Worm (Caenorhabditis elegans) whole organism, mixed stage, embryonic: ENCODE results near the gene jmjd-3.1.
A peak's percentile ranks its signal among the peaks of the same experiment; 100 is the strongest.

Experiments used
- M03D4.4 ChIP-seq: sonication (generic microtip); optimal IDR thresholded peaks from 2 replicates; lab custom pipeline; 2017; ENCODE audit warnings: mild to moderate bottlenecking, missing genetic modification characterization, missing compliant biosample characterization
- bed-3 ChIP-seq: fragments of 200-800 bp; sonication (Bioruptor generic); optimal IDR thresholded peaks from 3 replicates; lab custom pipeline; 2018; ENCODE audit warnings: mild to moderate bottlenecking, missing genetic modification characterization, moderate library complexity, missing compliant biosample characterization
- blmp-1 ChIP-seq: fragments of 150-350 bp; optimal IDR thresholded peaks from 2 replicates; lab custom pipeline; 2014; ENCODE audit warnings: missing biosample characterization, missing genetic modification characterization
- ceh-39 ChIP-seq: fragments of 150-350 bp; optimal IDR thresholded peaks from 2 replicates; lab custom pipeline; 2014; ENCODE audit warnings: missing biosample characterization, missing genetic modification characterization
- ceh-43 ChIP-seq: fragments of 200-800 bp; sonication (Bioruptor generic); optimal IDR thresholded peaks from 2 replicates; lab custom pipeline; 2018; ENCODE audit warnings: mild to moderate bottlenecking, missing genetic modification characterization, moderate library complexity, missing compliant biosample characterization
- cnd-1 ChIP-seq: fragments of 200-800 bp; sonication (Bioruptor generic); optimal IDR thresholded peaks from 2 replicates; lab custom pipeline; 2018; ENCODE audit warnings: mild to moderate bottlenecking, missing genetic modification characterization, missing compliant biosample characterization
- drap-1 ChIP-seq: fragments of 200-800 bp; sonication (Bioruptor generic); optimal IDR thresholded peaks from 3 replicates; lab custom pipeline; 2018; ENCODE audit warnings: mild to moderate bottlenecking, missing genetic modification characterization, missing compliant biosample characterization
- elt-1 ChIP-seq: sonication (generic microtip); optimal IDR thresholded peaks from 2 replicates; lab custom pipeline; 2017; ENCODE audit warnings: missing genetic modification characterization, mild to moderate bottlenecking, missing compliant biosample characterization, antibody characterized with exemption, moderate library complexity, borderline replicate concordance; ENCODE audit not compliant: insufficient read depth
- elt-3 ChIP-seq: fragments of 150-350 bp; optimal IDR thresholded peaks from 2 replicates; lab custom pipeline; 2014; ENCODE audit warnings: missing biosample characterization, missing genetic modification characterization
- ham-2 ChIP-seq: fragments of 200-800 bp; sonication (Bioruptor generic); optimal IDR thresholded peaks from 2 replicates; lab custom pipeline; 2018; ENCODE audit warnings: mild to moderate bottlenecking, missing genetic modification characterization, missing compliant biosample characterization
- hlh-1 ChIP-seq: fragments of 150-350 bp; optimal IDR thresholded peaks from 2 replicates; lab custom pipeline; 2014; ENCODE audit warnings: missing biosample characterization, missing genetic modification reagents, missing genetic modification characterization
- lin-13 ChIP-seq: fragments of 150-350 bp; optimal IDR thresholded peaks from 2 replicates; lab custom pipeline; 2014; ENCODE audit warnings: missing biosample characterization, missing genetic modification characterization
- lin-32 ChIP-seq: fragments of 200-800 bp; sonication (Bioruptor generic); optimal IDR thresholded peaks from 2 replicates; lab custom pipeline; 2018; ENCODE audit warnings: mild to moderate bottlenecking, missing genetic modification characterization, missing compliant biosample characterization
- lsy-2 ChIP-seq: fragments of 150-350 bp; optimal IDR thresholded peaks from 2 replicates; lab custom pipeline; 2014; ENCODE audit warnings: missing biosample characterization, missing genetic modification characterization
- mab-5 ChIP-seq: fragments of 150-350 bp; optimal IDR thresholded peaks from 2 replicates; lab custom pipeline; 2014; ENCODE audit warnings: missing biosample characterization, missing genetic modification characterization
- mep-1 ChIP-seq: fragments of 150-350 bp; optimal IDR thresholded peaks from 2 replicates; lab custom pipeline; 2017; ENCODE audit warnings: missing biosample characterization, missing genetic modification reagents, missing genetic modification characterization, inconsistent platforms
- mls-2 ChIP-seq: sonication (generic microtip); optimal IDR thresholded peaks from 2 replicates; lab custom pipeline; 2016; ENCODE audit warnings: mild to moderate bottlenecking, missing genetic modification characterization, moderate library complexity, missing compliant biosample characterization
- nhr-2 ChIP-seq: fragments of 150-350 bp; optimal IDR thresholded peaks from 2 replicates; lab custom pipeline; 2014; ENCODE audit warnings: missing biosample characterization, missing genetic modification characterization
- nhr-237 ChIP-seq: fragments of 150-350 bp; optimal IDR thresholded peaks from 2 replicates; lab custom pipeline; 2014; ENCODE audit warnings: missing biosample characterization, missing genetic modification characterization
- nhr-28 ChIP-seq: fragments of 150-350 bp; optimal IDR thresholded peaks from 2 replicates; lab custom pipeline; 2014; ENCODE audit warnings: missing biosample characterization, missing genetic modification characterization
- snpc-4 ChIP-seq: fragments of 150-350 bp; optimal IDR thresholded peaks from 2 replicates; lab custom pipeline; 2014; ENCODE audit warnings: missing biosample characterization, missing genetic modification characterization
- sptf-1 ChIP-seq: sonication (generic microtip); optimal IDR thresholded peaks from 2 replicates; lab custom pipeline; 2017; ENCODE audit warnings: mild to moderate bottlenecking, missing genetic modification characterization, moderate library complexity, missing compliant biosample characterization
- tbx-8 ChIP-seq: fragments of 200-800 bp; sonication (Bioruptor generic); optimal IDR thresholded peaks from 2 replicates; lab custom pipeline; 2018; ENCODE audit warnings: mild to moderate bottlenecking, missing genetic modification characterization, moderate library complexity, missing compliant biosample characterization
- unc-120 ChIP-seq: sonication (generic microtip); optimal IDR thresholded peaks from 2 replicates; lab custom pipeline; 2017; ENCODE audit warnings: missing genetic modification characterization, missing compliant biosample characterization; ENCODE audit not compliant: poor library complexity, severe bottlenecking
- unc-39 ChIP-seq: fragments of 150-350 bp; optimal IDR thresholded peaks from 2 replicates; lab custom pipeline; 2014; ENCODE audit warnings: missing biosample characterization, missing genetic modification characterization
- unc-62 ChIP-seq: fragments of 150-350 bp; optimal IDR thresholded peaks from 2 replicates; lab custom pipeline; 2014; ENCODE audit warnings: missing biosample characterization, missing genetic modification reagents, missing genetic modification characterization
- ztf-11 ChIP-seq: fragments of 150-350 bp; optimal IDR thresholded peaks from 2 replicates; lab custom pipeline; 2014; ENCODE audit warnings: missing biosample characterization, missing genetic modification characterization

Gene jmjd-3.1

ce11 chrX:8567823-8568314, 3.0 kb upstream of the jmjd-3.1 start:
- TF ChIP-seq snpc-4 (tag; lab: Kevin White, UChicago) (no peak), cnd-1 (no peak), lin-13 (tag; lab: Kevin White, UChicago) (no peak), ham-2 (GFP tag; lab: Kevin White, UChicago) (no peak)

- TF ChIP-seq unc-62: peak; percentile 95
- peak; percentile 55 for TF ChIP-seq hlh-1 (tag; lab: Kevin White, UChicago)
- no peak for TF ChIP-seq tbx-8 (GFP tag; lab: Kevin White, UChicago)
- peak; percentile 7 for TF ChIP-seq drap-1 (GFP tag; lab: Kevin White, UChicago)
- TF ChIP-seq ham-2 (GFP tag; lab: Kevin White, UChicago): peak; percentile 53
- TF ChIP-seq, all 35 proteins: peak for 4
Measured at ce11 chrX:8568423-8568903, 2.4 kb upstream of the jmjd-3.1 start.

ce11 chrX:8569159-8569558, 1.7 kb upstream of the jmjd-3.1 start:
- TF ChIP-seq mls-2 (peak; percentile 80), bed-3 (GFP tag; lab: Kevin White, UChicago) (no peak), sptf-1 (tag; lab: Kevin White, UChicago) (peak; percentile 21), ceh-43 (no peak), nhr-237 (no peak), unc-120 (tag; lab: Kevin White, UChicago) (peak; percentile 11)

- TF ChIP-seq sptf-1 (tag; lab: Kevin White, UChicago): no peak
- no peak for TF ChIP-seq snpc-4 (tag; lab: Kevin White, UChicago)
- TF ChIP-seq drap-1 (GFP tag; lab: Kevin White, UChicago): no peak
- no peak for TF ChIP-seq lin-32 (GFP tag; lab: Kevin White, UChicago)
Measured at ce11 chrX:8580217-8580616, 9.4 kb downstream of the jmjd-3.1 start, which contains the start of gene F18E9.4. Gene F18E9.4, plus strand, starts transcription at chrX:8580517.

- no peak for TF ChIP-seq sptf-1 (tag; lab: Kevin White, UChicago)
Measured at ce11 chrX:8581447-8581846, 10.6 kb downstream of the jmjd-3.1 start, which contains the start of gene F18E9.8. Gene F18E9.8, minus strand, starts transcription at chrX:8581547.

- TF ChIP-seq elt-3: no peak
- no peak for TF ChIP-seq unc-120 (tag; lab: Kevin White, UChicago)
- no peak for TF ChIP-seq ceh-39
- TF ChIP-seq mab-5 (tag; lab: Kevin White, UChicago): no peak
Measured at ce11 chrX:8582767-8583360, 12.0 kb downstream of the jmjd-3.1 start.

- TF ChIP-seq drap-1 (GFP tag; lab: Kevin White, UChicago) (no peak), mep-1 (tag; lab: Kevin White, UChicago) (no peak)
Measured at ce11 chrX:8584825-8585384, 14.1 kb downstream of the jmjd-3.1 start.

- no peak for TF ChIP-seq blmp-1 (tag; lab: Kevin White, UChicago)
- no peak for TF ChIP-seq ham-2 (GFP tag; lab: Kevin White, UChicago)
- no peak for TF ChIP-seq elt-3
- no peak for TF ChIP-seq M03D4.4 (tag; lab: Kevin White, UChicago)
- no peak for TF ChIP-seq lin-13 (tag; lab: Kevin White, UChicago)
- no peak for TF ChIP-seq snpc-4 (tag; lab: Kevin White, UChicago)
Measured at ce11 chrX:8585837-8586236, 15.0 kb downstream of the jmjd-3.1 start, which contains the start of gene F18E9.3. Gene F18E9.3, plus strand, starts transcription at chrX:8586147.

ce11 chrX:8592881-8593280, 22.0 kb downstream of the jmjd-3.1 start, which contains the start of gene nlp-7:
Gene nlp-7, plus strand, starts transcription at chrX:8593181.
- TF ChIP-seq ceh-39 (no peak), M03D4.4 (tag; lab: Kevin White, UChicago) (no peak), nhr-28 (tag; lab: Kevin White, UChicago) (no peak), ztf-11 (no peak), elt-1 (tag; lab: Kevin White, UChicago) (no peak), elt-3 (no peak), nhr-2 (tag; lab: Kevin White, UChicago) (no peak), lsy-2 (tag; lab: Kevin White, UChicago) (no peak), unc-39 (tag; lab: Kevin White, UChicago) (no peak)
- TF ChIP-seq, all 35 proteins: peak for 0
